Fruit fly (Drosophila melanogaster): ENCODE data around the gene Cyp28c1.
A peak's percentile ranks its signal among the peaks of the same experiment; 100 is the strongest.

Cyp28c1 gene

DNA sequence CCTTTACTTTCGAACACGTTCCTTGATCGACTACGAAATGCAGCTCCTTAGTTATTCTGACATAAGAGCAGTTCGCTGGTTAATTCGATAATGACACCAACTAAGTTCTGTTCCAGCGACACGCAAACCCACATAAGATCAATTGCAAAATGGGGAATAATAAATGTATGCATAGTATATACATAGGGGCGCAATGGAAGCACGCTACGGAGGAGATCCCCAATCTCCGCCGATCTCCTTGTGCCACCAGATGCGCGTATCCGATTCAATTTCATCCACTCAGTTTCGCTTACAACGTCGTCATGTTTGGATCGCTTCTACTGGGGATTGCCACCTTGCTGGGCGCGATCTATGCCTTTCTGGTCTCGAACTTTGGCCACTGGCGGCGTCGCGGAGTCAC, at the start of gene Cyp28c1:
Gene Cyp28c1 (plus strand): TSS at position 301 of the 400 bp plus-strand sequence.
- TF ChIP-seq CG10631 (GFP tag; optimal IDR thresholded peaks at IDR 0.05) (no peak), Ets21C (GFP tag; optimal IDR thresholded peaks at IDR 0.05) (no peak), CG6276 (GFP tag; optimal IDR thresholded peaks at IDR 0.05) (no peak), cyc (GFP tag; optimal IDR thresholded peaks at IDR 0.05) (no peak), CG11762 (GFP tag; optimal IDR thresholded peaks at IDR 0.05; ENCODE audit: insufficient read depth) (no peak), CG10669 (GFP tag; optimal IDR thresholded peaks at IDR 0.05) (no peak), acj6 (GFP tag; optimal IDR thresholded peaks at IDR 0.05) (no peak), CG4318 (GFP tag; optimal IDR thresholded peaks at IDR 0.05) (no peak), salr (GFP tag; optimal IDR thresholded peaks at IDR 0.05) (no peak), CG6808 (GFP tag; optimal IDR thresholded peaks at IDR 0.05) (no peak), Hr38 (GFP tag; optimal IDR thresholded peaks at IDR 0.05) (no peak), CG6163 (GFP tag; IDR thresholded peaks at IDR 0.05) (no peak)

DNA sequence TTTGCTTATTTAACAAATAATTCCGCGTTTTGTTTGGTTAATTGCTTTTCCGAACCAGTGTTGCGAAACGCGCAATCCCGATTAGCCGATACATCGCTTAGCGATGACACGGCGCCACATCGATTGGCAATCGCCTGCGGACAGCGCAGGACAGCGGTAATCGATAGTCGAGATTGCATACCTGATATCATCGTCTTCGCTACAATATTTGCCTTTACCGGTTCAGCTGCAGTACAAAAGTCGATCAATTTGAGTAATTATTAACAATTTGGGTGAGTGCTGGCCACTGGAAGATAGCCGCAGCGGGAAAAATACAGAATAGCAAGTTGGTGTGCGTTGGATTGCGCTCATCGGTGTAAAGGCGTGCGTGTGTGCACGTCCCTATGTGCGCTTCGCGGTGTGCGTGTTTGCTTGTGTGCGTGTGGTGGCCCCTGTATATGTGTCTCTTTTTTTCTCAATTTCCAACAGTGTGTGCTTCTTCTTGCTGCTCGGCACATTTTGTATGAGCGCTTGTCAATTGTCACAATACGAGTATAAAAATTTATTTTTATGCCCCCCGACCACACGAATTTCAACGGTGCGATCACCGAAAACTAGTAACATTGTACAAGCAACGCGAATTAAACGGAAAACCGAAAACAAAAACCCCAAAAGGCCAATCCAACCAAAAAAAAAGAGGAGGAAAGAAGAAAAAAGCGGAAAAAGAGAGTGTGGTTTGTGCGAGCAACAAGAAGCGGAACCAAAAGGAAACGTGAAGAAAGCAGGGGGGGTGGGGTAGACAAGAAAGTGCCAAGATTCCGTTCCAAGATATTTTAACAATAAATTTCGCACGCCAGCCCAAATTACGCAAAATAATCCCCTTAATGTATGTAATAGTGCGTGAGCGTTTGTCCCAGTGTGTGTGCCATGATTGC, 46.7 kb upstream of the Cyp28c1 start, which contains the start of gene CkIIbeta:
Gene CkIIbeta (plus strand): TSS at position 119 of the 914 bp plus-strand sequence.
- TF ChIP-seq CG3032 (tag; optimal IDR thresholded peaks at IDR 0.05) (no peak), cyc (GFP tag; optimal IDR thresholded peaks at IDR 0.05) (peak; percentile 17), Smox (GFP tag; optimal IDR thresholded peaks at IDR 0.05) (no peak), fd85E (GFP tag; optimal IDR thresholded peaks at IDR 0.05) (no peak), CG31627 (GFP tag; optimal IDR thresholded peaks at IDR 0.05) (peak; percentile 37), CG32006 (GFP tag; optimal IDR thresholded peaks at IDR 0.05) (no peak), CG4318 (GFP tag; optimal IDR thresholded peaks at IDR 0.05) (no peak), CG6854 (GFP tag; optimal IDR thresholded peaks at IDR 0.05) (peak; percentile 3), Met (GFP tag; optimal IDR thresholded peaks at IDR 0.05) (no peak), fd59A (GFP tag; optimal IDR thresholded peaks at IDR 0.05) (no peak), CG34406 (GFP tag; optimal IDR thresholded peaks at IDR 0.05) (no peak), CG10631 (GFP tag; optimal IDR thresholded peaks at IDR 0.05) (peak; percentile 1), Hr39 (GFP tag; optimal IDR thresholded peaks at IDR 0.05) (peak; percentile 50), CG9139 (GFP tag; optimal IDR thresholded peaks at IDR 0.05) (peak; percentile 38), Blimp-1 (GFP tag; optimal IDR thresholded peaks at IDR 0.05) (no peak), fkh (GFP tag; optimal IDR thresholded peaks at IDR 0.05) (peak; percentile 73), CG8319 (GFP tag; optimal IDR thresholded peaks at IDR 0.05) (no peak), CG1621 (tag; optimal IDR thresholded peaks at IDR 0.05) (no peak), svp (GFP tag) (peak; percentile 66), CG8119 (GFP tag; IDR thresholded peaks at IDR 0.05) (no peak), CG6792 (GFP tag; optimal IDR thresholded peaks at IDR 0.05) (peak; percentile 28), Lpt (GFP tag; optimal IDR thresholded peaks at IDR 0.05) (no peak), CG10669 (GFP tag; optimal IDR thresholded peaks at IDR 0.05) (no peak), CG6163 (GFP tag; IDR thresholded peaks at IDR 0.05) (no peak), CG6276 (GFP tag; optimal IDR thresholded peaks at IDR 0.05) (peak; percentile 1), topi (GFP tag; optimal IDR thresholded peaks at IDR 0.05) (peak; percentile 36), CG15336 (GFP tag; IDR thresholded peaks at IDR 0.05) (peak; percentile 17; the same call in 1 of the 2 replicates), CG6808 (GFP tag; optimal IDR thresholded peaks at IDR 0.05) (peak; percentile 22), acj6 (GFP tag; optimal IDR thresholded peaks at IDR 0.05) (no peak), Sox14 (GFP tag; optimal IDR thresholded peaks at IDR 0.05) (peak; percentile 44), Hr4 (GFP tag; optimal IDR thresholded peaks at IDR 0.05) (no peak), Hr38 (GFP tag; optimal IDR thresholded peaks at IDR 0.05) (no peak), CG8632 (GFP tag; optimal IDR thresholded peaks at IDR 0.05) (no peak), CG11762 (GFP tag; optimal IDR thresholded peaks at IDR 0.05; ENCODE audit: insufficient read depth) (no peak), Sox102F (GFP tag; optimal IDR thresholded peaks at IDR 0.05) (peak; percentile 10), net (GFP tag; optimal IDR thresholded peaks at IDR 0.05) (no peak), CG16779 (tag; optimal IDR thresholded peaks at IDR 0.05) (peak; percentile 31), dsx (GFP tag; optimal IDR thresholded peaks at IDR 0.05; ENCODE audit: poor library complexity, severe bottlenecking) (peak; percentile 17), CG3919 (GFP tag; optimal IDR thresholded peaks at IDR 0.05) (peak; percentile 30), lz (GFP tag; optimal IDR thresholded peaks at IDR 0.05) (peak; percentile 23), salr (GFP tag; optimal IDR thresholded peaks at IDR 0.05) (no peak), Sox15 (GFP tag; optimal IDR thresholded peaks at IDR 0.05) (no peak), OdsH (GFP tag; optimal IDR thresholded peaks at IDR 0.05) (peak; percentile 20), vri (GFP tag; optimal IDR thresholded peaks at IDR 0.05) (peak; percentile 1), CG7368 (GFP tag; optimal IDR thresholded peaks at IDR 0.05) (no peak)
